Worm (Caenorhabditis elegans): Measurements from ENCODE around the gene oac-57.

DNA sequence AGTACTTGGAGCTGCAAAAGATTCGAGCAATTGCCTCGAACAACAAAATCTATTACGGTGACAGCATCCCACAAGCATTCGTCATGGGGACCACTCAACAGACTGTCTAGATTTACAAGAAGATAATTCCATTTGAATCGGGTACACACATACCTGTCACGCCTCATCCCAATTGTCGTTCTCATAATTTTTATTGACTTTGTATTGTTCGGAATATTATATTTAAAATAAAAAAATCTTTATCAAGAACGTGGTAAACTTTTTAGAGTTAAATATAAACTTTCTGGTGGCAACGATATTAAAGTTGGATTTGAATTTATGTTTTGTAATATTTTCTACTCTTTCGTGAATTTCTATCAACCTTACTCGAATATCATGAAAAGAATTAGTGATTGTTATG, 18.5 kb downstream of the oac-57 start, which contains the start of gene C42C1.9:
- TF ChIP-seq ama-1 (optimal IDR thresholded peaks at IDR 0.05) (no peak), elt-2 (tag; optimal IDR thresholded peaks at IDR 0.05) (no peak)
